Worm (Caenorhabditis elegans) whole organism, late embryonic: Measurements from ENCODE around the gene C33F10.1.

ENCODE experiments used
- K02D7.2 ChIP-seq: sonication (generic microtip); optimal IDR thresholded peaks from 2 replicates; lab custom pipeline; 2017; ENCODE audit warnings: mild to moderate bottlenecking, missing genetic modification characterization, missing compliant biosample characterization
- K09A11.1 ChIP-seq: sonication (generic microtip); optimal IDR thresholded peaks from 2 replicates; lab custom pipeline; 2017; ENCODE audit warnings: antibody characterized with exemption, mild to moderate bottlenecking, missing genetic modification characterization, missing compliant biosample characterization; ENCODE audit not compliant: insufficient read depth
- T23F11.4 ChIP-seq: fragments of 200-800 bp; sonication (Bioruptor generic); optimal IDR thresholded peaks from 2 replicates; lab custom pipeline; 2018; ENCODE audit warnings: mild to moderate bottlenecking, missing genetic modification characterization, missing compliant biosample characterization
- Y22D7AL.16 ChIP-seq: sonication (generic microtip); optimal IDR thresholded peaks from 2 replicates; lab custom pipeline; 2016; ENCODE audit warnings: missing genetic modification characterization, missing compliant biosample characterization
- ceh-18 ChIP-seq: sonication (generic microtip); optimal IDR thresholded peaks from 2 replicates; lab custom pipeline; 2016; ENCODE audit warnings: missing genetic modification characterization, missing compliant biosample characterization
- ceh-2 ChIP-seq: sonication (generic microtip); optimal IDR thresholded peaks from 2 replicates; lab custom pipeline; 2016; ENCODE audit warnings: missing genotype, missing genetic modification characterization, missing compliant biosample characterization
- ceh-48 ChIP-seq: sonication (generic microtip); optimal IDR thresholded peaks from 2 replicates; lab custom pipeline; 2016; ENCODE audit warnings: missing genetic modification characterization, inconsistent platforms, missing compliant biosample characterization
- ceh-9 ChIP-seq: sonication (generic microtip); optimal IDR thresholded peaks from 2 replicates; lab custom pipeline; 2016; ENCODE audit warnings: mild to moderate bottlenecking, missing genetic modification characterization, inconsistent platforms, missing compliant biosample characterization
- dmd-4 ChIP-seq: sonication (generic microtip); optimal IDR thresholded peaks from 2 replicates; lab custom pipeline; 2016; ENCODE audit warnings: borderline replicate concordance, missing genetic modification characterization, missing compliant biosample characterization
- elt-2 ChIP-seq: sonication (generic microtip); optimal IDR thresholded peaks from 2 replicates; lab custom pipeline; 2016; ENCODE audit warnings: missing genetic modification reagents, missing genetic modification characterization, missing compliant biosample characterization
- ets-4 ChIP-seq: sonication (generic microtip); optimal IDR thresholded peaks from 2 replicates; lab custom pipeline; 2016; ENCODE audit warnings: missing genetic modification characterization, missing compliant biosample characterization
- fax-1 ChIP-seq: sonication (generic microtip); optimal IDR thresholded peaks from 2 replicates; lab custom pipeline; 2016; ENCODE audit warnings: missing genotype, missing genetic modification characterization, missing compliant biosample characterization
- fkh-10 ChIP-seq: fragments of 150-350 bp; optimal IDR thresholded peaks from 2 replicates; lab custom pipeline; 2014; ENCODE audit warnings: missing biosample characterization, missing genetic modification reagents, missing genetic modification characterization
- fkh-6 ChIP-seq: sonication (generic microtip); optimal IDR thresholded peaks from 2 replicates; lab custom pipeline; 2016; ENCODE audit warnings: missing genetic modification characterization, missing compliant biosample characterization
- hlh-13 ChIP-seq: fragments of 200-800 bp; sonication (Bioruptor generic); optimal IDR thresholded peaks from 2 replicates; lab custom pipeline; 2018; ENCODE audit warnings: mild to moderate bottlenecking, missing genetic modification characterization, missing compliant biosample characterization
- hlh-30 ChIP-seq: sonication (generic microtip); optimal IDR thresholded peaks from 2 replicates; lab custom pipeline; 2017; ENCODE audit warnings: antibody characterized with exemption, missing genetic modification characterization, missing compliant biosample characterization; ENCODE audit not compliant: insufficient read depth
- nhr-232 ChIP-seq: sonication (generic microtip); optimal IDR thresholded peaks from 2 replicates; lab custom pipeline; 2016; ENCODE audit warnings: missing genetic modification characterization, missing compliant biosample characterization
- odd-2 ChIP-seq: sonication (generic microtip); optimal IDR thresholded peaks from 2 replicates; lab custom pipeline; 2017; ENCODE audit warnings: antibody characterized with exemption, mild to moderate bottlenecking, missing genetic modification characterization, missing compliant biosample characterization
- pag-3 ChIP-seq: sonication (generic microtip); optimal IDR thresholded peaks from 2 replicates; lab custom pipeline; 2016; ENCODE audit warnings: missing compliant biosample characterization, missing genetic modification characterization, borderline replicate concordance
- pat-9 ChIP-seq: fragments of 200-800 bp; sonication (Bioruptor generic); optimal IDR thresholded peaks from 2 replicates; lab custom pipeline; 2018; ENCODE audit warnings: mild to moderate bottlenecking, missing genetic modification characterization, moderate library complexity, missing compliant biosample characterization
- pha-2 ChIP-seq: sonication (generic microtip); optimal IDR thresholded peaks from 2 replicates; lab custom pipeline; 2017; ENCODE audit warnings: mild to moderate bottlenecking, missing genetic modification characterization, missing compliant biosample characterization
- pqm-1 ChIP-seq: sonication (generic microtip); optimal IDR thresholded peaks from 2 replicates; lab custom pipeline; 2016; ENCODE audit warnings: missing genetic modification characterization, missing compliant biosample characterization
- ref-2 ChIP-seq: sonication (generic microtip); optimal IDR thresholded peaks from 2 replicates; lab custom pipeline; 2016; ENCODE audit warnings: missing genetic modification characterization, missing compliant biosample characterization
- rnt-1 ChIP-seq: sonication (generic microtip); optimal IDR thresholded peaks from 2 replicates; lab custom pipeline; 2016; ENCODE audit warnings: missing genetic modification characterization, missing compliant biosample characterization
- sdc-2 ChIP-seq: sonication (generic microtip); optimal IDR thresholded peaks from 2 replicates; lab custom pipeline; 2016; ENCODE audit warnings: missing genotype, missing genetic modification characterization, missing compliant biosample characterization
- sox-2 ChIP-seq: fragments of 200-800 bp; sonication (Bioruptor generic); IDR thresholded peaks from 2 replicates; pipeline ENCODE4 v1.3.6; 2022; ENCODE audit warnings: missing genetic modification reagents, missing genetic modification characterization, missing compliant biosample characterization
- syd-9 ChIP-seq: sonication (generic microtip); optimal IDR thresholded peaks from 2 replicates; lab custom pipeline; 2016; ENCODE audit warnings: mild to moderate bottlenecking, missing genetic modification characterization, moderate library complexity, missing compliant biosample characterization
- tbx-7 ChIP-seq: sonication (generic microtip); optimal IDR thresholded peaks from 2 replicates; lab custom pipeline; 2016; ENCODE audit warnings: missing genotype, missing genetic modification characterization, missing compliant biosample characterization
- ttx-3 ChIP-seq: sonication (generic microtip); optimal IDR thresholded peaks from 2 replicates; lab custom pipeline; 2016; ENCODE audit warnings: missing genetic modification reagents, missing genetic modification characterization, missing compliant biosample characterization
- unc-3 ChIP-seq, 2 experiments: fragments of 200-800 bp in 1 of 2; sonication (Bioruptor generic) in 1 of 2; sonication (generic microtip) in 1 of 2; conservative IDR thresholded peaks in 1 of 2; optimal IDR thresholded peaks in 1 of 2; 2 replicates each; pipeline versions ENCODE4 v1.3.6 to Lab custom; 2016 to 2022; ENCODE audit warnings: missing compliant biosample characterization in 2 of 2, missing genetic modification characterization in 2 of 2, missing genetic modification reagents in 1 of 2
- unc-42 ChIP-seq: sonication (generic microtip); optimal IDR thresholded peaks from 2 replicates; lab custom pipeline; 2016; ENCODE audit warnings: missing genotype, missing genetic modification characterization, missing compliant biosample characterization
- unc-55 ChIP-seq: sonication (generic microtip); optimal IDR thresholded peaks from 2 replicates; lab custom pipeline; 2017; ENCODE audit warnings: missing biosample characterization, missing genetic modification reagents, missing genetic modification characterization
- unc-86 ChIP-seq: sonication (generic microtip); optimal IDR thresholded peaks from 2 replicates; lab custom pipeline; 2016; ENCODE audit warnings: missing genetic modification characterization, missing compliant biosample characterization

C33F10.1 gene

DNA sequence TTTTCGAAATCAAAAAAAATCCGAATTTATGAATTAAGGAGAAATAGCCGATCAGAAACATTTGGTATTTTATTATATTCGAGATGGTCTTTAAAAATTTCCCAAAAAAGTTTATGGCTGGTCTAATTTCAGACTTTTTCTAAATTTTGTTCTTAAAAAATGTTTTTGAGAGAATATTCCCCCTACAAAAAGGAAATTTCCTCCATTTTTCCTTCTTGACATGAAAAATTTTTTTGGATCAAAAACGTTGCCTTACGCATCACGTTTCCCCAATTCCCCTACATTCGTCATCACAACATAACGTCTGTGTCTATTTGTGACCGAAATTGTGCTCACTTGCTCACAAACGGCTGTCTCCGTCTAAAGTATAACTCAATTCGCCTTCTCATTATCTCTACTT, 41.5 kb upstream of the C33F10.1 start:
- TF ChIP-seq sox-2 (GFP tag; lab: Robert Waterston, UW): no peak
- TF ChIP-seq pat-9 (tag; lab: Kevin White, UChicago): no peak
- TF ChIP-seq pqm-1 (tag; lab: Kevin White, UChicago): no peak
- TF ChIP-seq K09A11.1 (tag; lab: Kevin White, UChicago): no peak
- no peak for TF ChIP-seq ref-2 (tag; lab: Kevin White, UChicago)
- TF ChIP-seq unc-86: no peak
- TF ChIP-seq dmd-4 (tag; lab: Kevin White, UChicago): no peak
- no peak for TF ChIP-seq hlh-13

DNA sequence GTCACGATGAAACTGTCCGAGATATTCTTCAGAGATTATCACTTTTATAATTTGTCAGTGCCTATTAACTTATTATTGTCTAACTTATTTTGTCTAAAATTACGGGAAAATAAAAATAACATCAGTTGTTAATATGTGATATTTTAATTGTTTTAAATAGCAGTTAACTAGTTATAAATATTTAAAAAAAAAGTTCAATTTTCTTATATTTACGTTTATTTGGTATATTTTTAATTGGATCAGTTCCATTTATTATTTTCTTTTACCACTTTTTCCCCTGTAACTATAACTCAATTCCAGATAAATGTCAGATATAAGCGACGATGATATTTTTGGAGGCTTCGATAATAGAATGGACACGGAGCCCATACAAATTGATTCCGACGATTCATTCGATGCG, 39.4 kb upstream of the C33F10.1 start, which contains the start of gene C33F10.4:
C33F10.4 (plus strand) TSS at position 301 of the 400 bp plus-strand sequence.
- no peak for TF ChIP-seq odd-2
- no peak for TF ChIP-seq nhr-232 (tag; lab: Kevin White, UChicago)
- TF ChIP-seq ceh-18: no peak
- no peak for TF ChIP-seq ceh-2
- TF ChIP-seq hlh-13: no peak
- TF ChIP-seq ttx-3 (tag; lab: Kevin White, UChicago): no peak
- TF ChIP-seq pat-9 (tag; lab: Kevin White, UChicago): no peak
- no peak for TF ChIP-seq fax-1 (tag; lab: Kevin White, UChicago)

DNA sequence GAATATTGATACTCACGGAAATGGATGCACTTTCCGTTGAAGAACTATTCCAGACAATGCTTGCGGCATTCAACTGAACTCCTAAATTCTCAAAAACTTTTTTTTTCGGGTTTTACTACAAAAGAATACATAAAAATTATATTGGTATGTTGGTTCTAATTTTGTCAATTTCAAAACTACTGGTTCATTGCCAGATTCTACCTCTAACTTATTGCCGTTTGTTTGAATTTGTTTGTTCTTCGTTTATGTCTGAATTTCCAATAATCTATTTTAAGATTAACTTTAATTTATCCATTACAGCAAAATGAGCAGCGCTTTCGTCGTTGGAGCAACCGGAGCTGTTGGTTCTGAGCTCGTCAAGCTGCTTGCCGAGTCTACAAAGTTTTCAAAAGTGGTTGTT, 37.8 kb upstream of the C33F10.1 start, which contains the start of gene C33F10.14:
C33F10.14 (plus strand) TSS at position 301 of the 400 bp plus-strand sequence.
- no peak for TF ChIP-seq fkh-6 (tag; lab: Kevin White, UChicago)
- no peak for TF ChIP-seq Y22D7AL.16 (tag; lab: Kevin White, UChicago)
- no peak for TF ChIP-seq sdc-2 (tag; lab: Kevin White, UChicago)
- TF ChIP-seq unc-3 (GFP tag; conservative IDR thresholded peaks at IDR 0.05; lab: Robert Waterston, UW): no peak
- no peak for TF ChIP-seq unc-3 (tag; optimal IDR thresholded peaks at IDR 0.05; lab: Kevin White, UChicago)
- no peak for TF ChIP-seq ceh-48
- TF ChIP-seq ref-2 (tag; lab: Kevin White, UChicago): no peak
- TF ChIP-seq ets-4 (tag; lab: Kevin White, UChicago): no peak
- TF ChIP-seq ceh-2: no peak

DNA sequence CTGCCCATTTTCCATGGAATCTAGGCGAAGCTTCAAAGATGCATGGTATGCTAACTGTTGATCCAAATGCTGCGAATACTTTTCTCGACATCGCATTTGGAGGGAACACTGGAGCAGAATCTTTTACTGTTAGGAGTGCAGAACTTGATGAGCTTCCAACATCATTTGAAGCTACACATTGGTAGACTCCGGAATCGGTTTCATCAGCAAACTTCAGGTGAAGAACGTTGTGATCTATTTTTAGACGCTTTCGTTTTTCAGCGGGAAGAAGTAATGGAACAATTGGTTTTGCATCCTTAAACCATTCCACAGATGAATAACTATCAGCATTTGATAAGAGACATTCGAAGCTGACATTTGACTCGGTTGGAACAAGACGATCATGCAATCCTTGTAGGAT, 34.3 kb upstream of the C33F10.1 start:
- TF ChIP-seq syd-9 (tag; lab: Kevin White, UChicago) (no peak), pha-2 (tag; lab: Kevin White, UChicago) (no peak), hlh-30 (no peak), odd-2 (no peak), fkh-6 (tag; lab: Kevin White, UChicago) (no peak), fkh-10 (GFP tag; lab: Kevin White, UChicago) (no peak), pat-9 (tag; lab: Kevin White, UChicago) (no peak), K02D7.2 (no peak), ttx-3 (tag; lab: Kevin White, UChicago) (no peak), pag-3 (tag; lab: Kevin White, UChicago) (no peak), dmd-4 (tag; lab: Kevin White, UChicago) (no peak), tbx-7 (tag; lab: Kevin White, UChicago) (no peak), unc-42 (no peak), T23F11.4 (GFP tag; lab: Kevin White, UChicago) (no peak)

DNA sequence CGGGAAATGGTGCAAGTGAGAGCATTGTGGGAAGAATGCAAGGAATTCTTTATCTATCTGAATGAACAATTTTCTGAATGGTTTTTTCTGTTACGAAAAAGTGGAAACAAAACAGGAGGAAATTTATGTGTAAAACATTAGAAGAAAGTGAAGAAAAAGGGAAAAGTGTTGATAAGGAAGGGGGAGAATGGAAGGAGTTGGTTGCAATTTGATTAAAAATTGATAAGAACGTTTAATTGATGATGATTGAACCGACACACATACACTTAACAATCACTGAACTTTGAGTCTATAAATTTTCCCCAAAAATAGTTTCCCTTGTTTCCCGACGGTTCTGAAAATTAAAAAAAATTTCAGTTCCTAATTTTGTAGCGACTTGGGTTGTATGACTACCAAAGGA, 31.9 kb upstream of the C33F10.1 start:
- TF ChIP-seq elt-2 (peak; percentile 80), sdc-2 (tag; lab: Kevin White, UChicago) (no peak), hlh-13 (no peak), pha-2 (tag; lab: Kevin White, UChicago) (no peak), ceh-9 (no peak)
- TF ChIP-seq, all 69 proteins: peak for 1

DNA sequence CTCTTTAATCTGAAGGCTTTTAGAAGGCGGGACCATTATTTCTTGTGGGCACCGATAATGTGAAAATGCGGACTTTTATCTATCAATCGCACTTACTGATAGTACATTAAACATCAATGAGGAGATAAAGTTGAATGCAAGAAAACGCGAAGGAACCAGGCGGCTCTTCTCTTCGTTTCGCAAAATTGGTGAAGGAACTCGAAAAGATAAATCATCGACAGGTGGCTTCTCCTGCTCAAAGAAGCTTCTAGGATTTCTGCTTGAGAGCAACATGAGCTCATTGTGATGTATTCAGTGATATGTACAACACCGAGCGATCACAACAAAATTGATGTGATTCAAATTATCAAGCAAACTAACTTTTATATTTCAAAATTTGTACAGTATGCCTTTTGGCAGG, 29.0 kb upstream of the C33F10.1 start:
- TF ChIP-seq unc-55 (GFP tag; lab: Kevin White, UChicago): peak; percentile 61
- no peak for TF ChIP-seq pha-2 (tag; lab: Kevin White, UChicago)
- TF ChIP-seq rnt-1: peak; percentile 52
- TF ChIP-seq, all 69 proteins: peak for 2
